Worm (Caenorhabditis elegans) whole organism, L1 larva: ENCODE data around the gene pqn-53.

Experiments used
- C04F5.9 ChIP-seq: sonication (generic microtip); optimal IDR thresholded peaks from 2 replicates; lab custom pipeline; 2016; ENCODE audit warnings: missing genetic modification characterization, missing compliant biosample characterization
- C34B4.2 ChIP-seq: sonication (generic microtip); optimal IDR thresholded peaks from 2 replicates; lab custom pipeline; 2017; ENCODE audit warnings: mild to moderate bottlenecking, missing genetic modification characterization, missing compliant biosample characterization
- Y116A8C.19 ChIP-seq: sonication (generic microtip); optimal IDR thresholded peaks from 2 replicates; lab custom pipeline; 2016; ENCODE audit warnings: missing compliant biosample characterization, missing genetic modification characterization, borderline replicate concordance
- aha-1 ChIP-seq: fragments of 150-350 bp; optimal IDR thresholded peaks from 2 replicates; lab custom pipeline; 2014; ENCODE audit warnings: missing biosample characterization, missing genetic modification characterization
- aly-2 ChIP-seq: fragments of 150-350 bp; optimal IDR thresholded peaks from 2 replicates; lab custom pipeline; 2014; ENCODE audit warnings: missing biosample characterization, missing genetic modification characterization
- blmp-1 ChIP-seq: fragments of 150-350 bp; optimal IDR thresholded peaks from 2 replicates; lab custom pipeline; 2014; ENCODE audit warnings: missing biosample characterization, missing genetic modification characterization
- ceh-63 ChIP-seq: fragments of 200-800 bp; sonication (Bioruptor generic); optimal IDR thresholded peaks from 2 replicates; lab custom pipeline; 2018; ENCODE audit warnings: mild to moderate bottlenecking, missing genetic modification characterization, missing compliant biosample characterization
- ceh-8 ChIP-seq: fragments of 200-800 bp; sonication (Bioruptor generic); optimal IDR thresholded peaks from 2 replicates; lab custom pipeline; 2018; ENCODE audit warnings: mild to moderate bottlenecking, missing genetic modification characterization, moderate library complexity, missing compliant biosample characterization
- ceh-82 ChIP-seq, 3 experiments: fragments of 150-350 bp in 1 of 3; sonication (generic microtip) in 2 of 3; optimal IDR thresholded peaks; 2 replicates each; lab custom pipeline; 2014 to 2017; ENCODE audit warnings: missing biosample characterization in 3 of 3, missing genetic modification characterization in 3 of 3
- ceh-88 ChIP-seq: fragments of 200-800 bp; sonication (Bioruptor generic); IDR thresholded peaks from 2 replicates; pipeline ENCODE4 v1.3.6; 2022; ENCODE audit warnings: missing genetic modification characterization, missing compliant biosample characterization
- ceh-90 ChIP-seq: sonication (generic microtip); optimal IDR thresholded peaks from 2 replicates; lab custom pipeline; 2016; ENCODE audit warnings: missing genetic modification characterization, missing compliant biosample characterization
- ces-1 ChIP-seq: fragments of 150-350 bp; optimal IDR thresholded peaks from 2 replicates; lab custom pipeline; 2014; ENCODE audit warnings: missing biosample characterization, missing genetic modification reagents, missing genetic modification characterization
- efl-3 ChIP-seq: fragments of 200-800 bp; sonication (Bioruptor generic); optimal IDR thresholded peaks from 2 replicates; lab custom pipeline; 2018; ENCODE audit warnings: mild to moderate bottlenecking, missing genetic modification characterization, missing compliant biosample characterization
- egl-27 ChIP-seq, 2 experiments: fragments of 150-350 bp in 1 of 2; sonication (generic microtip); optimal IDR thresholded peaks; 3 replicates each; lab custom pipeline; 2017 to 2018; ENCODE audit warnings: missing biosample characterization in 2 of 2, missing genetic modification characterization in 2 of 2, missing genetic modification reagents in 2 of 2
- elt-2 ChIP-seq: sonication (generic microtip); optimal IDR thresholded peaks from 2 replicates; lab custom pipeline; 2016; ENCODE audit warnings: missing genetic modification characterization, mild to moderate bottlenecking, inconsistent platforms, missing compliant biosample characterization, missing genetic modification reagents
- ets-5 ChIP-seq: fragments of 200-800 bp; sonication (Bioruptor generic); IDR thresholded peaks from 2 replicates; pipeline ENCODE4 v1.3.6; 2022; ENCODE audit warnings: missing genetic modification characterization, missing compliant biosample characterization
- fkh-4 ChIP-seq: sonication (generic microtip); optimal IDR thresholded peaks from 2 replicates; lab custom pipeline; 2016; ENCODE audit warnings: missing compliant biosample characterization, missing genetic modification characterization, borderline replicate concordance
- fkh-8 ChIP-seq: sonication (generic microtip); optimal IDR thresholded peaks from 2 replicates; lab custom pipeline; 2016; ENCODE audit warnings: mild to moderate bottlenecking, missing genetic modification characterization, missing compliant biosample characterization
- grh-1 ChIP-seq: fragments of 200-800 bp; sonication (Bioruptor generic); IDR thresholded peaks from 2 replicates; pipeline ENCODE4 v1.3.6; 2022; ENCODE audit warnings: missing genetic modification reagents, missing genetic modification characterization, missing compliant biosample characterization
- hlh-4 ChIP-seq: sonication (generic microtip); optimal IDR thresholded peaks from 2 replicates; lab custom pipeline; 2016; ENCODE audit warnings: mild to moderate bottlenecking, missing genetic modification characterization, missing compliant biosample characterization
- irx-1 ChIP-seq: sonication (generic microtip); optimal IDR thresholded peaks from 2 replicates; lab custom pipeline; 2016; ENCODE audit warnings: missing genetic modification characterization, missing compliant biosample characterization
- lin-13 ChIP-seq: fragments of 150-350 bp; optimal IDR thresholded peaks from 2 replicates; lab custom pipeline; 2014; ENCODE audit warnings: missing biosample characterization, missing genetic modification reagents, missing genetic modification characterization
- lin-15B ChIP-seq: fragments of 150-350 bp; sonication (generic microtip); optimal IDR thresholded peaks from 3 replicates; lab custom pipeline; 2014; ENCODE audit warnings: missing biosample characterization, missing genetic modification characterization
- lin-35 ChIP-seq, 2 experiments: fragments of 150-350 bp; optimal IDR thresholded peaks; 2 replicates each; lab custom pipeline; 2014; ENCODE audit warnings: missing biosample characterization in 2 of 2, missing genetic modification characterization in 2 of 2, missing genetic modification reagents in 2 of 2
- lir-3 ChIP-seq: sonication (generic microtip); optimal IDR thresholded peaks from 2 replicates; lab custom pipeline; 2016; ENCODE audit warnings: mild to moderate bottlenecking, missing genetic modification characterization, moderate library complexity, missing compliant biosample characterization; ENCODE audit not compliant: poor library complexity
- lsy-2 ChIP-seq, 2 experiments: fragments of 150-350 bp; optimal IDR thresholded peaks; 2 replicates each; lab custom pipeline; 2014; ENCODE audit warnings: missing biosample characterization in 2 of 2, missing genetic modification characterization in 2 of 2
- mdl-1 ChIP-seq, 2 experiments: fragments of 150-350 bp; optimal IDR thresholded peaks; 2 replicates each; lab custom pipeline; 2014 to 2017; ENCODE audit warnings: missing biosample characterization in 2 of 2, missing genetic modification characterization in 2 of 2, inconsistent platforms in 1 of 2
- mep-1 ChIP-seq: fragments of 150-350 bp; optimal IDR thresholded peaks from 2 replicates; lab custom pipeline; 2014; ENCODE audit warnings: missing biosample characterization, missing genetic modification characterization
- nhr-11 ChIP-seq: fragments of 150-350 bp; optimal IDR thresholded peaks from 2 replicates; lab custom pipeline; 2014; ENCODE audit warnings: missing biosample characterization, missing genetic modification characterization
- nhr-12 ChIP-seq: sonication (generic microtip); optimal IDR thresholded peaks from 2 replicates; lab custom pipeline; 2017; ENCODE audit warnings: missing biosample characterization, missing genetic modification characterization
- nhr-19 ChIP-seq: fragments of 200-800 bp; sonication (Bioruptor generic); conservative IDR thresholded peaks from 2 replicates; pipeline ENCODE4 v1.3.6; 2022; ENCODE audit warnings: missing genetic modification characterization, missing compliant biosample characterization
- nhr-20 ChIP-seq: sonication (generic microtip); optimal IDR thresholded peaks from 2 replicates; lab custom pipeline; 2016; ENCODE audit warnings: mild to moderate bottlenecking, missing genetic modification characterization, missing compliant biosample characterization
- nhr-237 ChIP-seq: fragments of 150-350 bp; optimal IDR thresholded peaks from 2 replicates; lab custom pipeline; 2014; ENCODE audit warnings: missing biosample characterization, missing genetic modification characterization
- nhr-77 ChIP-seq: fragments of 150-350 bp; optimal IDR thresholded peaks from 2 replicates; lab custom pipeline; 2014; ENCODE audit warnings: missing biosample characterization, missing genetic modification characterization
- nhr-85 ChIP-seq: sonication (generic microtip); peaks from one replicate; lab custom pipeline; 2016; ENCODE audit warnings: missing genetic modification characterization, inconsistent platforms, missing compliant biosample characterization
- nhr-90 ChIP-seq: sonication (generic microtip); optimal IDR thresholded peaks from 2 replicates; lab custom pipeline; 2016; ENCODE audit warnings: mild to moderate bottlenecking, missing genetic modification characterization, missing compliant biosample characterization; ENCODE audit not compliant: poor library complexity
- pag-3 ChIP-seq: sonication (generic microtip); optimal IDR thresholded peaks from 2 replicates; lab custom pipeline; 2017; ENCODE audit warnings: missing genetic modification characterization, mild to moderate bottlenecking, missing compliant biosample characterization, antibody characterized with exemption, borderline replicate concordance; ENCODE audit not compliant: insufficient read depth
- pqm-1 ChIP-seq: sonication (generic microtip); optimal IDR thresholded peaks from 3 replicates; lab custom pipeline; 2017; ENCODE audit warnings: missing biosample characterization, missing genetic modification characterization
- rnt-1 ChIP-seq: sonication (generic microtip); optimal IDR thresholded peaks from 2 replicates; lab custom pipeline; 2016; ENCODE audit warnings: mild to moderate bottlenecking, missing genetic modification characterization, moderate library complexity, missing compliant biosample characterization
- skn-1 ChIP-seq: fragments of 150-350 bp; optimal IDR thresholded peaks from 2 replicates; lab custom pipeline; 2014; ENCODE audit warnings: missing biosample characterization, missing genetic modification characterization
- sox-4 ChIP-seq: sonication (generic microtip); optimal IDR thresholded peaks from 2 replicates; lab custom pipeline; 2016; ENCODE audit warnings: missing genetic modification characterization, missing compliant biosample characterization
- sptf-1 ChIP-seq: fragments of 150-350 bp; optimal IDR thresholded peaks from 2 replicates; lab custom pipeline; 2014; ENCODE audit warnings: missing biosample characterization, missing genetic modification characterization
- swsn-7 ChIP-seq: sonication (generic microtip); optimal IDR thresholded peaks from 2 replicates; lab custom pipeline; 2016; ENCODE audit warnings: missing genetic modification characterization, missing compliant biosample characterization
- tbx-2 ChIP-seq: sonication (generic microtip); optimal IDR thresholded peaks from 2 replicates; lab custom pipeline; 2016; ENCODE audit warnings: missing genetic modification characterization, missing compliant biosample characterization
- tlp-1 ChIP-seq: fragments of 150-350 bp; optimal IDR thresholded peaks from 2 replicates; lab custom pipeline; 2014; ENCODE audit warnings: missing biosample characterization, missing genetic modification characterization
- unc-130 ChIP-seq: fragments of 150-350 bp; optimal IDR thresholded peaks from 2 replicates; lab custom pipeline; 2017; ENCODE audit warnings: missing biosample characterization, missing genetic modification characterization, inconsistent platforms
- unc-98 ChIP-seq: fragments of 200-800 bp; sonication (Bioruptor generic); IDR thresholded peaks from 2 replicates; pipeline ENCODE4 v1.3.6; 2022; ENCODE audit warnings: missing genetic modification characterization, missing compliant biosample characterization
- xbp-1 ChIP-seq: sonication (generic microtip); optimal IDR thresholded peaks from 2 replicates; lab custom pipeline; 2016; ENCODE audit warnings: missing genetic modification characterization, missing compliant biosample characterization
- zag-1 ChIP-seq: fragments of 150-350 bp; optimal IDR thresholded peaks from 2 replicates; lab custom pipeline; 2014; ENCODE audit warnings: missing biosample characterization, missing genetic modification characterization
- zip-4 ChIP-seq: fragments of 200-800 bp; sonication (Bioruptor generic); optimal IDR thresholded peaks from 2 replicates; lab custom pipeline; 2018; ENCODE audit warnings: mild to moderate bottlenecking, missing genetic modification characterization, moderate library complexity, missing compliant biosample characterization
- ztf-11 ChIP-seq, 2 experiments: sonication (generic microtip); optimal IDR thresholded peaks; 2 replicates each; lab custom pipeline; 2016 to 2017; ENCODE audit warnings: missing genetic modification characterization in 2 of 2, missing biosample characterization in 1 of 2, missing compliant biosample characterization in 1 of 2
- ztf-4 ChIP-seq: fragments of 150-350 bp; optimal IDR thresholded peaks from 2 replicates; lab custom pipeline; 2014; ENCODE audit warnings: missing biosample characterization, missing genetic modification characterization

Gene pqn-53

DNA sequence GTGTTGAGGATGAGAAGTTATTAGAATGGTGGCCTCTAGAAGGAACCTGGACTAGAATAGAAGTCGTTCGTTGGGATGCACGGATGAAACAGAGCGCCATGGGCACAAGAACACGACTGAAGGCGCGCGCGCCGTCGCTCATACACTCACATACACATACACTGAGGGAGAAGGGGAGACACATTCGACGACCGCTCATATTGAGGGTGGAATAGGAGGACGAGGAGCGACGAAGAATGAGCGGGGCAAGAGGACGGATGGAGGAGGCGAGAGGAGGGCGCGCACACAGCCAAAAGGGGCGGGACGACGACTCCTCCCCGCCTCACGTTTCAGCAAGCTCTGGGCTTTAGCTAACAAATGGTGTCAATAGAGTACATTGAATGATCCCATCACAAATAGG is 26.4 kb downstream of the pqn-53 start (continued):
- TF ChIP-seq lir-3 (no peak), swsn-7 (tag; lab: Kevin White, UChicago) (peak; percentile 26), egl-27 (tag; optimal IDR thresholded peaks at IDR 0.05; lab: Kevin White, UChicago) (no peak), nhr-77 (no peak), irx-1 (tag; lab: Kevin White, UChicago) (no peak), rnt-1 (tag; lab: Kevin White, UChicago) (no peak), ets-5 (GFP tag; lab: Robert Waterston, UW) (no peak), C04F5.9 (tag; lab: Kevin White, UChicago) (no peak), tlp-1 (tag; lab: Kevin White, UChicago) (no peak), lin-13 (GFP tag; lab: Kevin White, UChicago) (no peak), pag-3 (tag; lab: Kevin White, UChicago) (no peak), hlh-4 (tag; lab: Kevin White, UChicago) (no peak), Y116A8C.19 (tag; lab: Kevin White, UChicago) (no peak), C34B4.2 (no peak), nhr-90 (tag; lab: Kevin White, UChicago) (no peak), ceh-82 (tag; optimal IDR thresholded peaks at IDR 0.05; lab: Kevin White, UChicago) (peak in 2 of 3 experiments; percentile 8 to 58), aly-2 (tag; lab: Kevin White, UChicago) (no peak), skn-1 (tag; lab: Kevin White, UChicago) (no peak), nhr-237 (tag; lab: Kevin White, UChicago) (no peak), lin-35 (GFP tag; optimal IDR thresholded peaks at IDR 0.05; lab: Kevin White, UChicago) (peak in 1 of 2 experiments; percentile 54), nhr-19 (GFP tag; lab: Robert Waterston, UW) (no peak), sox-4 (tag; lab: Kevin White, UChicago) (no peak), sptf-1 (tag; lab: Kevin White, UChicago) (no peak), nhr-12 (tag; lab: Kevin White, UChicago) (no peak), ceh-90 (no peak), zag-1 (tag; lab: Kevin White, UChicago) (no peak), xbp-1 (tag; lab: Kevin White, UChicago) (peak; percentile 22), unc-130 (tag; lab: Kevin White, UChicago) (no peak), tbx-2 (tag; lab: Kevin White, UChicago) (no peak), ces-1 (no peak), mep-1 (tag; lab: Kevin White, UChicago) (no peak), grh-1 (no peak), mdl-1 (tag; optimal IDR thresholded peaks at IDR 0.05; lab: Kevin White, UChicago) (no peak), aha-1 (no peak), nhr-11 (tag; lab: Kevin White, UChicago) (no peak), fkh-4 (tag; lab: Kevin White, UChicago) (no peak), ceh-63 (no peak), ztf-11 (tag; optimal IDR thresholded peaks at IDR 0.05; lab: Kevin White, UChicago) (no peak), nhr-85 (tag; lab: Kevin White, UChicago) (no peak), pqm-1 (tag; lab: Kevin White, UChicago) (no peak), lsy-2 (tag; optimal IDR thresholded peaks at IDR 0.05; lab: Kevin White, UChicago) (no peak), ceh-8 (GFP tag; lab: Kevin White, UChicago) (no peak), ceh-88 (GFP tag; lab: Robert Waterston, UW) (no peak), unc-98 (GFP tag; lab: Robert Waterston, UW) (no peak), nhr-20 (peak; percentile 27), blmp-1 (tag; lab: Kevin White, UChicago) (no peak), elt-2 (no peak), lin-15B (tag; lab: Kevin White, UChicago) (no peak), zip-4 (GFP tag; lab: Kevin White, UChicago) (no peak), efl-3 (no peak), fkh-8 (tag; lab: Kevin White, UChicago) (peak; percentile 12), ztf-4 (no peak)
